Worm (Caenorhabditis elegans) whole organism, young adult: ENCODE data around the gene dnj-13.
A peak's percentile ranks its signal among the peaks of the same experiment; 100 is the strongest.

Source experiments
- F33H1.4 ChIP-seq: fragments of 200-800 bp; sonication (Bioruptor generic); IDR thresholded peaks from 2 replicates; pipeline ENCODE4 v1.3.6; 2022; ENCODE audit warnings: missing genetic modification reagents, missing genetic modification characterization, missing compliant biosample characterization
- F49E8.2 ChIP-seq: sonication (generic microtip); optimal IDR thresholded peaks from 3 replicates; lab custom pipeline; 2017; ENCODE audit warnings: missing genetic modification characterization, mild to moderate bottlenecking, missing compliant biosample characterization, antibody characterized with exemption, moderate library complexity; ENCODE audit not compliant: insufficient read depth
- Y67H2A.10 ChIP-seq: fragments of 200-800 bp; sonication (Bioruptor generic); conservative IDR thresholded peaks from 2 replicates; pipeline ENCODE4 v1.3.6; 2022; ENCODE audit warnings: missing genetic modification reagents, missing genetic modification characterization, missing compliant biosample characterization
- Y79H2A.3 ChIP-seq: fragments of 200-800 bp; sonication (Bioruptor generic); conservative IDR thresholded peaks from 2 replicates; pipeline ENCODE4 v1.3.6; 2022; ENCODE audit warnings: missing genetic modification reagents, missing genetic modification characterization, missing compliant biosample characterization
- Y95B8A.8 ChIP-seq: fragments of 200-800 bp; sonication (Bioruptor generic); IDR thresholded peaks from 2 replicates; pipeline ENCODE4 v1.3.6; 2022; ENCODE audit warnings: missing genetic modification reagents, missing genetic modification characterization, missing compliant biosample characterization
- ceh-27 ChIP-seq: fragments of 200-800 bp; sonication (Bioruptor generic); optimal IDR thresholded peaks from 2 replicates; lab custom pipeline; 2018; ENCODE audit warnings: mild to moderate bottlenecking, missing genetic modification characterization, moderate library complexity, missing compliant biosample characterization
- ceh-40 ChIP-seq: fragments of 200-800 bp; sonication (Bioruptor generic); IDR thresholded peaks from 2 replicates; pipeline ENCODE4 v1.3.6; 2022; ENCODE audit warnings: missing genetic modification characterization, missing compliant biosample characterization
- ceh-91 ChIP-seq: fragments of 200-800 bp; sonication (Bioruptor generic); IDR thresholded peaks from 2 replicates; pipeline ENCODE4 v1.3.6; 2022; ENCODE audit warnings: missing genetic modification reagents, missing genetic modification characterization, missing compliant biosample characterization
- die-1 ChIP-seq: sonication (generic microtip); optimal IDR thresholded peaks from 2 replicates; lab custom pipeline; 2016; ENCODE audit warnings: missing genotype, mild to moderate bottlenecking, missing genetic modification characterization, missing compliant biosample characterization
- dox-1 ChIP-seq: fragments of 200-800 bp; sonication (Bioruptor generic); IDR thresholded peaks from 2 replicates; pipeline ENCODE4 v1.3.6; 2022; ENCODE audit warnings: missing genetic modification reagents, missing genetic modification characterization, missing compliant biosample characterization
- dpff-1 ChIP-seq: sonication (generic microtip); optimal IDR thresholded peaks from 2 replicates; lab custom pipeline; 2017; ENCODE audit warnings: mild to moderate bottlenecking, missing genetic modification characterization, missing compliant biosample characterization
- efl-1 ChIP-seq: fragments of 150-350 bp; optimal IDR thresholded peaks from 2 replicates; lab custom pipeline; 2014; ENCODE audit warnings: missing biosample characterization, missing genetic modification reagents, missing genetic modification characterization
- egl-18 ChIP-seq: fragments of 200-800 bp; sonication (Bioruptor generic); IDR thresholded peaks from 2 replicates; pipeline ENCODE4 v1.3.6; 2022; ENCODE audit warnings: missing genetic modification reagents, missing genetic modification characterization, missing compliant biosample characterization
- ekl-4 ChIP-seq: fragments of 200-800 bp; sonication (Bioruptor generic); IDR thresholded peaks from 2 replicates; pipeline ENCODE4 v1.3.6; 2022; ENCODE audit warnings: missing genetic modification reagents, missing genetic modification characterization, missing compliant biosample characterization
- ets-4 ChIP-seq: fragments of 200-800 bp; sonication (Bioruptor generic); optimal IDR thresholded peaks from 2 replicates; lab custom pipeline; 2018; ENCODE audit warnings: mild to moderate bottlenecking, missing genetic modification characterization, missing compliant biosample characterization
- him-1 ChIP-seq: sonication (generic microtip); optimal IDR thresholded peaks from 2 replicates; lab custom pipeline; 2016; ENCODE audit warnings: missing genotype, missing genetic modification reagents, missing genetic modification characterization, missing compliant biosample characterization
- hlh-12 ChIP-seq: sonication (generic microtip); optimal IDR thresholded peaks from 2 replicates; lab custom pipeline; 2016; ENCODE audit warnings: missing genetic modification characterization, missing compliant biosample characterization
- hrde-1 ChIP-seq: sonication (generic microtip); optimal IDR thresholded peaks from 2 replicates; lab custom pipeline; 2016; ENCODE audit warnings: missing genetic modification characterization, mild to moderate bottlenecking, missing compliant biosample characterization, moderate library complexity, missing genotype, missing genetic modification reagents, borderline replicate concordance
- lag-1 ChIP-seq: fragments of 200-800 bp; sonication (Bioruptor generic); IDR thresholded peaks from 2 replicates; pipeline ENCODE4 v1.3.6; 2022; ENCODE audit warnings: missing genetic modification reagents, missing genetic modification characterization, missing compliant biosample characterization
- let-526 ChIP-seq: fragments of 200-800 bp; sonication (Bioruptor generic); IDR thresholded peaks from 2 replicates; pipeline ENCODE4 v1.3.6; 2022; ENCODE audit warnings: missing genetic modification reagents, missing genetic modification characterization, missing compliant biosample characterization
- lir-1 ChIP-seq: fragments of 200-800 bp; sonication (Bioruptor generic); conservative IDR thresholded peaks from 2 replicates; pipeline ENCODE4 v1.3.6; 2022; ENCODE audit warnings: missing genetic modification reagents, missing genetic modification characterization, missing compliant biosample characterization
- lsy-27 ChIP-seq: sonication (generic microtip); optimal IDR thresholded peaks from 2 replicates; lab custom pipeline; 2017; ENCODE audit warnings: missing genetic modification characterization, mild to moderate bottlenecking, missing compliant biosample characterization, antibody characterized with exemption, missing genotype, borderline replicate concordance; ENCODE audit not compliant: insufficient read depth
- madf-6 ChIP-seq: fragments of 200-800 bp; sonication (Bioruptor generic); IDR thresholded peaks from 2 replicates; pipeline ENCODE4 v1.3.6; 2022; ENCODE audit warnings: missing genetic modification reagents, missing genetic modification characterization, missing compliant biosample characterization
- madf-8 ChIP-seq: fragments of 200-800 bp; sonication (Bioruptor generic); conservative IDR thresholded peaks from 2 replicates; pipeline ENCODE4 v1.3.6; 2022; ENCODE audit warnings: missing genetic modification reagents, missing genetic modification characterization, missing compliant biosample characterization
- mes-4 ChIP-seq: sonication (generic microtip); optimal IDR thresholded peaks from 2 replicates; lab custom pipeline; 2016; ENCODE audit warnings: missing genotype, missing genetic modification characterization, missing compliant biosample characterization
- nhr-179 ChIP-seq: sonication (generic microtip); optimal IDR thresholded peaks from 2 replicates; lab custom pipeline; 2016; ENCODE audit warnings: mild to moderate bottlenecking, missing genetic modification characterization, missing compliant biosample characterization
- nhr-80 ChIP-seq: sonication (generic microtip); optimal IDR thresholded peaks from 2 replicates; lab custom pipeline; 2016; ENCODE audit warnings: missing genetic modification characterization, missing compliant biosample characterization
- pbrm-1 ChIP-seq: fragments of 200-800 bp; sonication (Bioruptor generic); IDR thresholded peaks from 2 replicates; pipeline ENCODE4 v1.3.6; 2022; ENCODE audit warnings: missing genetic modification reagents, missing genetic modification characterization, missing compliant biosample characterization
- rcor-1 ChIP-seq: fragments of 200-800 bp; sonication (Bioruptor generic); IDR thresholded peaks from 2 replicates; pipeline ENCODE4 v1.3.6; 2022; ENCODE audit warnings: missing genetic modification reagents, missing genetic modification characterization, missing compliant biosample characterization
- rec-8 ChIP-seq, 2 experiments: sonication (generic microtip); optimal IDR thresholded peaks; 2 replicates each; lab custom pipeline; 2016; ENCODE audit warnings: mild to moderate bottlenecking in 2 of 2, missing genetic modification characterization in 2 of 2, missing genetic modification reagents in 2 of 2, missing genotype in 2 of 2, missing biosample characterization in 1 of 2, missing compliant biosample characterization in 1 of 2, moderate library complexity in 1 of 2
- rpc-1 ChIP-seq, 2 experiments: fragments of 150-350 bp in 1 of 2; sonication (generic microtip) in 1 of 2; optimal IDR thresholded peaks; 2 replicates each; lab custom pipeline; 2014 to 2018; ENCODE audit warnings: missing biosample characterization in 1 of 2, missing genetic modification characterization in 1 of 2, missing genetic modification reagents in 1 of 2, missing genotype in 1 of 2
- snpc-4 ChIP-seq, 5 experiments: fragments of 150-350 bp in 1 of 5; sonication (generic microtip) in 4 of 5; optimal IDR thresholded peaks; 2 replicates each; lab custom pipeline; 2014 to 2018; ENCODE audit warnings: missing genetic modification characterization in 5 of 5, missing biosample characterization in 3 of 5, antibody characterized with exemption in 2 of 5, mild to moderate bottlenecking in 2 of 5, missing compliant biosample characterization in 2 of 5, missing genotype in 2 of 5, moderate library complexity in 2 of 5, missing genetic modification reagents in 1 of 5
- sptf-2 ChIP-seq: fragments of 200-800 bp; sonication (Bioruptor generic); optimal IDR thresholded peaks from 2 replicates; lab custom pipeline; 2018; ENCODE audit warnings: mild to moderate bottlenecking, missing genetic modification characterization, missing compliant biosample characterization
- tbp1 ChIP-seq: fragments of 200-800 bp; sonication (Bioruptor generic); optimal IDR thresholded peaks from 2 replicates; lab custom pipeline; 2018; ENCODE audit warnings: mild to moderate bottlenecking, missing genetic modification characterization, missing compliant biosample characterization
- tlf-1 ChIP-seq: fragments of 200-800 bp; sonication (Bioruptor generic); optimal IDR thresholded peaks from 2 replicates; lab custom pipeline; 2018; ENCODE audit warnings: mild to moderate bottlenecking, missing genetic modification characterization, missing compliant biosample characterization
- unc-130 ChIP-seq: sonication (generic microtip); optimal IDR thresholded peaks from 2 replicates; lab custom pipeline; 2016; ENCODE audit warnings: missing genetic modification reagents, missing genetic modification characterization, missing compliant biosample characterization
- ztf-18 ChIP-seq: sonication (generic microtip); optimal IDR thresholded peaks from 2 replicates; lab custom pipeline; 2016; ENCODE audit warnings: missing genotype, mild to moderate bottlenecking, missing genetic modification characterization, missing compliant biosample characterization
- ztf-26 ChIP-seq: sonication (generic microtip); optimal IDR thresholded peaks from 2 replicates; lab custom pipeline; 2017; ENCODE audit warnings: missing genetic modification characterization, missing compliant biosample characterization

The dnj-13 gene

DNA sequence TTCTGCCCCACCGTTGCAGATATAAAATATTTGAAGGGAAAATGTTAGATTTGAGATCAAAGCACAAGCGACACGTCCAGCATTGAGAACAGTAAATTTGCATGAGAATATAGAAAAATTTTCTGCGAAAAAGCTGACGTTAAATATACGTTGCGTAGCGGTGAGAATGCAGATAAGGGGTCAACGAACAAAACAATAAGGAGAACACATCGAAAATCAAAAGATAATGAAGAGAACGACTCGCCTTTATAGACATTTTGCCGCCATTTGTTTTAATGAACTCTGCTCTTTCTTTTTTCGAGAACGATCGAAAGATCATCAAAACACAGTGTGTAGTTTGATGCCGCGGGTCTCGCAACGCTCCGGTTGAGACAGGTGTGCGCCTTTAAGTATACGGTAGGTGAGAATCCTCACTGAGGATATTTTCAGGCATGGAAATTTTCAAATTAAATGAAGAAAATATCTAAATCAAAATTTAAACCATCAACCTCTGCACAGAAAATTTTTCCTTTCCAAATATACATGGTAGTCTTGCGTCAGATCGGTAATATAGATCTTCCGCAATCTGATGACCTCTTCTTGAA lies 50.7 kb downstream of the dnj-13 start (continued):
- TF ChIP-seq unc-130 (GFP tag; lab: Kevin White, UChicago) (peak; percentile 25), F49E8.2 (tag; lab: Kevin White, UChicago) (peak; percentile 75), ceh-27 (GFP tag; lab: Kevin White, UChicago) (no peak), die-1 (tag; lab: Kevin White, UChicago) (peak; percentile 11), nhr-179 (no peak), F33H1.4 (peak; percentile 83), him-1 (tag; lab: Kevin White, UChicago) (peak; percentile 26), Y67H2A.10 (no peak), dpff-1 (no peak), rec-8 (tag; optimal IDR thresholded peaks at IDR 0.05; lab: Kevin White, UChicago) (peak in 1 of 2 experiments; percentile 9), egl-18 (GFP tag; lab: Robert Waterston, UW) (no peak), let-526 (no peak), ztf-26 (tag; lab: Kevin White, UChicago) (no peak), ekl-4 (peak; percentile 76), rcor-1 (GFP tag; lab: Robert Waterston, UW) (peak; percentile 33; the same call in 1 of the 2 replicates), dox-1 (GFP tag; lab: Robert Waterston, UW) (peak; percentile 70), ceh-40 (GFP tag; lab: Robert Waterston, UW) (no peak), snpc-4 (GFP tag; optimal IDR thresholded peaks at IDR 0.05; lab: Kevin White, UChicago) (no peak), snpc-4 (tag; optimal IDR thresholded peaks at IDR 0.05; lab: Kevin White, UChicago) (peak in 2 of 4 experiments; percentile 24 to 34), rpc-1 (optimal IDR thresholded peaks at IDR 0.05; lab: Kevin White, UChicago) (no peak), rpc-1 (tag; optimal IDR thresholded peaks at IDR 0.05; lab: Kevin White, UChicago) (no peak), Y95B8A.8 (GFP tag; lab: Robert Waterston, UW) (no peak), ceh-91 (GFP tag; lab: Robert Waterston, UW) (peak; percentile 21; the same call in 1 of the 2 replicates), nhr-80 (tag; lab: Kevin White, UChicago) (peak; percentile 49), lsy-27 (no peak), Y79H2A.3 (GFP tag; lab: Robert Waterston, UW) (0 out of 2 replicates have a peak, but pooled peaks have one; percentile 59), madf-8 (GFP tag; lab: Robert Waterston, UW) (peak; percentile 84), pbrm-1 (GFP tag; lab: Robert Waterston, UW) (peak; percentile 69; the same call in 1 of the 2 replicates), hrde-1 (tag; lab: Kevin White, UChicago) (peak; percentile 62), tbp1 (GFP tag; lab: Kevin White, UChicago) (peak; percentile 11), madf-6 (GFP tag; lab: Robert Waterston, UW) (peak; percentile 96), lag-1 (no peak), lir-1 (GFP tag; lab: Robert Waterston, UW) (no peak), sptf-2 (GFP tag; lab: Kevin White, UChicago) (no peak), ztf-18 (tag; lab: Kevin White, UChicago) (peak; percentile 32), hlh-12 (tag; lab: Kevin White, UChicago) (no peak), ets-4 (GFP tag; lab: Kevin White, UChicago) (no peak), tlf-1 (GFP tag; lab: Kevin White, UChicago) (peak; percentile 65), mes-4 (tag; lab: Kevin White, UChicago) (no peak), efl-1 (GFP tag; lab: Kevin White, UChicago) (peak; percentile 82)
